Fruit fly (Drosophila melanogaster): Measurements from ENCODE around the gene cl.
A peak's percentile ranks its signal among the peaks of the same experiment; 100 is the strongest.

- TF ChIP-seq h (GFP tag; optimal IDR thresholded peaks at IDR 0.05) (no peak), Myc (optimal IDR thresholded peaks at IDR 0.05) (peak; percentile 71), fru (GFP tag; optimal IDR thresholded peaks at IDR 0.05) (no peak), Sp1 (GFP tag; optimal IDR thresholded peaks at IDR 0.05) (peak; percentile 79), Jra (GFP tag; optimal IDR thresholded peaks at IDR 0.05) (no peak), Abd-B (GFP tag; optimal IDR thresholded peaks at IDR 0.05) (no peak), CG9705 (GFP tag; optimal IDR thresholded peaks at IDR 0.05) (peak; percentile 51)
Measured at dm6 chr2L:5523848-5524473, 4.0 kb downstream of the cl start, which contains the start of the genes Vps52 and Elp4.

Measured in whole organism, wandering third instar larva.